Fruit fly (Drosophila melanogaster) whole organism, pupa: ENCODE measurements around the gene CG9121.

Experiments used
- CG10348 ChIP-seq: fragments of 200-800 bp; sonication (Bioruptor generic); IDR thresholded peaks from 2 replicates; pipeline ENCODE4 v1.3.6; 2022; ENCODE audit warnings: missing biosample characterization, missing genetic modification characterization
- CG12605 ChIP-seq: fragments of 200-800 bp; sonication (Bioruptor generic); IDR thresholded peaks from 2 replicates; pipeline ENCODE4 v1.3.6; 2022; ENCODE audit warnings: missing biosample characterization, missing genetic modification characterization
- CG13204 ChIP-seq: fragments of 200-800 bp; sonication (Bioruptor generic); optimal IDR thresholded peaks from 2 replicates; lab custom pipeline; 2018; ENCODE audit warnings: missing biosample characterization, mild to moderate bottlenecking, missing genetic modification characterization, moderate library complexity
- CG14655 ChIP-seq: fragments of 200-800 bp; sonication (Bioruptor generic); optimal IDR thresholded peaks from 3 replicates; lab custom pipeline; 2017; ENCODE audit warnings: mild to moderate bottlenecking, missing biosample characterization, missing genetic modification reagents, missing genetic modification characterization
- CG15710 ChIP-seq: fragments of 200-800 bp; sonication (Bioruptor generic); optimal IDR thresholded peaks from 2 replicates; lab custom pipeline; 2018; ENCODE audit warnings: missing biosample characterization, mild to moderate bottlenecking, missing genetic modification characterization, moderate library complexity
- CG17806 ChIP-seq: fragments of 200-800 bp; sonication (Bioruptor generic); optimal IDR thresholded peaks from 2 replicates; lab custom pipeline; 2018; ENCODE audit warnings: missing biosample characterization, mild to moderate bottlenecking, missing genetic modification characterization, moderate library complexity
- CG32121 ChIP-seq: fragments of 200-800 bp; sonication (Bioruptor generic); IDR thresholded peaks from 2 replicates; pipeline ENCODE4 v1.3.6; 2022; ENCODE audit warnings: missing biosample characterization, missing genetic modification characterization
- CG34367 ChIP-seq: fragments of 200-800 bp; sonication (Bioruptor generic); optimal IDR thresholded peaks from 2 replicates; lab custom pipeline; 2018; ENCODE audit warnings: missing biosample characterization, mild to moderate bottlenecking, missing genetic modification characterization
- CG4496 ChIP-seq: fragments of 200-800 bp; sonication (Bioruptor generic); IDR thresholded peaks from 3 replicates; pipeline ENCODE4 v1.3.6; 2022; ENCODE audit warnings: missing biosample characterization, missing genetic modification characterization
- CG8159 ChIP-seq: fragments of 200-800 bp; sonication (Bioruptor generic); optimal IDR thresholded peaks from 3 replicates; lab custom pipeline; 2018; ENCODE audit warnings: missing biosample characterization, mild to moderate bottlenecking, missing genetic modification characterization, moderate library complexity
- CG8301 ChIP-seq: fragments of 200-800 bp; sonication (Bioruptor generic); optimal IDR thresholded peaks from 2 replicates; lab custom pipeline; 2018; ENCODE audit warnings: missing biosample characterization, mild to moderate bottlenecking, missing genetic modification characterization
- CG9948 ChIP-seq: fragments of 200-800 bp; sonication (Bioruptor generic); optimal IDR thresholded peaks from 2 replicates; lab custom pipeline; 2018; ENCODE audit warnings: missing biosample characterization, mild to moderate bottlenecking, missing genetic modification characterization, moderate library complexity
- D1 ChIP-seq: fragments of 200-800 bp; sonication (Bioruptor generic); optimal IDR thresholded peaks from 2 replicates; lab custom pipeline; 2018; ENCODE audit warnings: missing biosample characterization, mild to moderate bottlenecking, missing genetic modification characterization, moderate library complexity
- EcR ChIP-seq: fragments of 200-800 bp; sonication (Bioruptor generic); optimal IDR thresholded peaks from 3 replicates; lab custom pipeline; 2019; ENCODE audit warnings: missing biosample characterization, missing genetic modification characterization, mild to moderate bottlenecking, moderate library complexity, missing genetic modification reagents
- Ets98B ChIP-seq: fragments of 200-800 bp; sonication (Bioruptor generic); IDR thresholded peaks from 2 replicates; pipeline ENCODE4 v1.3.6; 2022; ENCODE audit warnings: missing biosample characterization, missing genetic modification characterization
- Pif1A ChIP-seq: fragments of 200-800 bp; sonication (Bioruptor generic); optimal IDR thresholded peaks from 3 replicates; lab custom pipeline; 2016; ENCODE audit warnings: missing biosample characterization, missing genetic modification characterization
- Pif1B ChIP-seq: fragments of 200-800 bp; sonication (Bioruptor generic); optimal IDR thresholded peaks from 3 replicates; lab custom pipeline; 2016; ENCODE audit warnings: missing biosample characterization, missing genetic modification characterization
- Snoo ChIP-seq: fragments of 200-800 bp; sonication (Bioruptor generic); optimal IDR thresholded peaks from 3 replicates; lab custom pipeline; 2017; ENCODE audit warnings: missing biosample characterization, mild to moderate bottlenecking, missing genetic modification characterization, inconsistent platforms
- fd96Ca ChIP-seq: fragments of 200-800 bp; sonication (Bioruptor generic); IDR thresholded peaks from 3 replicates; pipeline ENCODE4 v1.3.6; 2022; ENCODE audit warnings: missing biosample characterization, missing genetic modification characterization
- gl ChIP-seq: fragments of 200-800 bp; sonication (Bioruptor generic); optimal IDR thresholded peaks from 2 replicates; lab custom pipeline; 2018; ENCODE audit warnings: missing biosample characterization, mild to moderate bottlenecking, missing genetic modification characterization
- rn ChIP-seq: fragments of 200-800 bp; sonication (Bioruptor generic); IDR thresholded peaks from 2 replicates; pipeline ENCODE4 v1.3.6; 2022; ENCODE audit warnings: missing biosample characterization, missing genetic modification characterization

CG9121 gene

dm6 chr2L:5093772-5094350, 43.0 kb upstream of the CG9121 start, which contains the start of gene CG5828:
CG5828 (plus strand) TSS chr2L:5093976.
- TF ChIP-seq D1 (tag; lab: Kevin White, UChicago) (no peak), Pif1B (GFP tag; lab: Kevin White, UChicago) (no peak), rn (GFP tag; lab: Robert Waterston, UW) (no peak), CG13204 (GFP tag; lab: Kevin White, UChicago) (no peak), CG34367 (tag; lab: Kevin White, UChicago) (no peak), CG8301 (tag; lab: Kevin White, UChicago) (no peak), CG10348 (GFP tag; lab: Robert Waterston, UW) (no peak), fd96Ca (GFP tag; lab: Robert Waterston, UW) (no peak), CG14655 (GFP tag; lab: Kevin White, UChicago) (no peak), CG15710 (tag; lab: Kevin White, UChicago) (no peak), CG4496 (GFP tag; lab: Robert Waterston, UW) (no peak), Pif1A (no peak), gl (tag; lab: Kevin White, UChicago) (no peak)
- TF ChIP-seq, all 21 proteins: peak for 0

dm6 chr2L:5092992-5093695, 42.3 kb upstream of the CG9121 start, which contains the start of gene Pgant5:
Pgant5 (minus strand) TSS chr2L:5093592.
- TF ChIP-seq CG15710 (tag; lab: Kevin White, UChicago) = peak; percentile 7
- peak; percentile 24; the same call in 1 of the 2 replicates for TF ChIP-seq Ets98B
- TF ChIP-seq Pif1A = peak; percentile 42
- TF ChIP-seq gl (tag; lab: Kevin White, UChicago) = no peak
- no peak for TF ChIP-seq CG9948
- TF ChIP-seq D1 (tag; lab: Kevin White, UChicago) = peak; percentile 6
- TF ChIP-seq CG4496 (GFP tag; lab: Robert Waterston, UW) = peak; percentile 53; the same call in 1 of the 3 replicates
- no peak for TF ChIP-seq rn (GFP tag; lab: Robert Waterston, UW)
- no peak for TF ChIP-seq CG8301 (tag; lab: Kevin White, UChicago)
- peak; percentile 39 for TF ChIP-seq EcR (GFP tag; lab: Kevin White, UChicago)
- TF ChIP-seq fd96Ca (GFP tag; lab: Robert Waterston, UW) = peak; percentile 30; the same call in 1 of the 3 replicates
- TF ChIP-seq CG13204 (GFP tag; lab: Kevin White, UChicago) = peak; percentile 34
- TF ChIP-seq CG12605 (GFP tag; lab: Robert Waterston, UW) = no peak
- no peak for TF ChIP-seq CG14655 (GFP tag; lab: Kevin White, UChicago)

dm6 chr2L:5092597-5092991, 41.7 kb upstream of the CG9121 start:
- TF ChIP-seq CG13204 (GFP tag; lab: Kevin White, UChicago) (no peak), EcR (GFP tag; lab: Kevin White, UChicago) (peak; percentile 64)
- TF ChIP-seq, all 21 proteins: peak for 1

- TF ChIP-seq Snoo (peak; percentile 34), CG13204 (GFP tag; lab: Kevin White, UChicago) (no peak), CG34367 (tag; lab: Kevin White, UChicago) (no peak), CG9948 (peak; percentile 28), Ets98B (no peak), CG12605 (GFP tag; lab: Robert Waterston, UW) (no peak), rn (GFP tag; lab: Robert Waterston, UW) (no peak), CG8301 (tag; lab: Kevin White, UChicago) (no peak), D1 (tag; lab: Kevin White, UChicago) (no peak), fd96Ca (GFP tag; lab: Robert Waterston, UW) (no peak), CG4496 (GFP tag; lab: Robert Waterston, UW) (no peak), CG8159 (tag; lab: Kevin White, UChicago) (peak; percentile 26), Pif1A (peak; percentile 3), Pif1B (GFP tag; lab: Kevin White, UChicago) (no peak), gl (tag; lab: Kevin White, UChicago) (no peak), CG17806 (tag; lab: Kevin White, UChicago) (no peak), CG14655 (GFP tag; lab: Kevin White, UChicago) (peak; percentile 16), CG15710 (tag; lab: Kevin White, UChicago) (peak; percentile 58), EcR (GFP tag; lab: Kevin White, UChicago) (no peak), CG32121 (no peak), CG10348 (GFP tag; lab: Robert Waterston, UW) (no peak)
Observed at dm6 chr2L:5092145-5092544, 41.3 kb upstream of the CG9121 start.

- peak; percentile 55 for TF ChIP-seq CG14655 (GFP tag; lab: Kevin White, UChicago)
- TF ChIP-seq Pif1A = peak; percentile 59
- no peak for TF ChIP-seq Snoo
- TF ChIP-seq CG17806 (tag; lab: Kevin White, UChicago) = peak; percentile 44
- peak; percentile 41 for TF ChIP-seq CG15710 (tag; lab: Kevin White, UChicago)
- TF ChIP-seq CG4496 (GFP tag; lab: Robert Waterston, UW) = peak; percentile 57; the same call in 1 of the 3 replicates
- no peak for TF ChIP-seq D1 (tag; lab: Kevin White, UChicago)
- TF ChIP-seq Pif1B (GFP tag; lab: Kevin White, UChicago) = no peak
- TF ChIP-seq EcR (GFP tag; lab: Kevin White, UChicago) = no peak
- TF ChIP-seq CG9948 = peak; percentile 24
- peak; percentile 16; the same call in 1 of the 2 replicates for TF ChIP-seq Ets98B
- no peak for TF ChIP-seq CG13204 (GFP tag; lab: Kevin White, UChicago)
- peak; percentile 60 for TF ChIP-seq CG8301 (tag; lab: Kevin White, UChicago)
- peak; percentile 0 for TF ChIP-seq CG34367 (tag; lab: Kevin White, UChicago)
- peak; percentile 41; the same call in 1 of the 2 replicates for TF ChIP-seq CG32121
- peak; percentile 45 for TF ChIP-seq CG8159 (tag; lab: Kevin White, UChicago)
- 0 out of 2 replicates have a peak, but pooled peaks have one; percentile 20 for TF ChIP-seq CG10348 (GFP tag; lab: Robert Waterston, UW)
- peak; percentile 31; the same call in 1 of the 2 replicates for TF ChIP-seq CG12605 (GFP tag; lab: Robert Waterston, UW)
- no peak for TF ChIP-seq gl (tag; lab: Kevin White, UChicago)
- TF ChIP-seq rn (GFP tag; lab: Robert Waterston, UW) = 0 out of 2 replicates have a peak, but pooled peaks have one; percentile 28
- TF ChIP-seq fd96Ca (GFP tag; lab: Robert Waterston, UW) = peak; percentile 73; the same call in 2 of the 3 replicates
Observed at dm6 chr2L:5090352-5090751, 39.5 kb upstream of the CG9121 start.
